Worm (Caenorhabditis elegans) whole organism, L4 larva: ENCODE measurements around the gene nspc-12.
A peak's percentile ranks its signal among the peaks of the same experiment; 100 is the strongest.

ENCODE experiments used
- D1046.2 ChIP-seq: fragments of 200-800 bp; sonication (Bioruptor generic); IDR thresholded peaks from 2 replicates; pipeline ENCODE4 v1.3.6; 2022; ENCODE audit warnings: missing genetic modification characterization, missing compliant biosample characterization
- F49E8.2 ChIP-seq: sonication (generic microtip); optimal IDR thresholded peaks from 2 replicates; lab custom pipeline; 2016; ENCODE audit warnings: missing compliant biosample characterization, mild to moderate bottlenecking, missing genetic modification characterization, borderline replicate concordance
- R02D3.7 ChIP-seq: fragments of 150-350 bp; sonication (generic microtip); optimal IDR thresholded peaks from 3 replicates; lab custom pipeline; 2014; ENCODE audit warnings: missing biosample characterization, missing genetic modification characterization
- T20F7.1 ChIP-seq: fragments of 200-800 bp; sonication (Bioruptor generic); optimal IDR thresholded peaks from 2 replicates; lab custom pipeline; 2018; ENCODE audit warnings: mild to moderate bottlenecking, missing genetic modification characterization, missing compliant biosample characterization
- Y105C5A.15 ChIP-seq: fragments of 200-800 bp; sonication (Bioruptor generic); IDR thresholded peaks from 2 replicates; pipeline ENCODE4 v1.3.6; 2022; ENCODE audit warnings: missing genetic modification characterization, missing compliant biosample characterization
- ZK337.2 ChIP-seq: fragments of 200-800 bp; sonication (Bioruptor generic); IDR thresholded peaks from 2 replicates; pipeline ENCODE4 v1.3.6; 2022; ENCODE audit warnings: missing genetic modification reagents, missing genetic modification characterization, missing compliant biosample characterization
- aha-1 ChIP-seq: fragments of 150-350 bp; peaks from one replicate; lab custom pipeline; 2014; ENCODE audit warnings: missing biosample characterization, missing genetic modification characterization
- aly-2 ChIP-seq: sonication (generic microtip); optimal IDR thresholded peaks from 2 replicates; lab custom pipeline; 2018; ENCODE audit warnings: missing biosample characterization, missing genetic modification characterization
- ama-1 ChIP-seq: fragments of 150-350 bp; optimal IDR thresholded peaks from 2 replicates; lab custom pipeline; 2014; ENCODE audit warnings: inconsistent platforms, mixed read lengths
- ceh-20 ChIP-seq: fragments of 200-800 bp; sonication (Bioruptor generic); IDR thresholded peaks from 2 replicates; pipeline ENCODE4 v1.3.6; 2022; ENCODE audit warnings: missing genetic modification reagents, missing genetic modification characterization, missing compliant biosample characterization
- ceh-62 ChIP-seq: sonication (generic microtip); optimal IDR thresholded peaks from 2 replicates; lab custom pipeline; 2017; ENCODE audit warnings: missing biosample characterization, missing genetic modification characterization
- ceh-82 ChIP-seq: sonication (generic microtip); optimal IDR thresholded peaks from 2 replicates; lab custom pipeline; 2017; ENCODE audit warnings: missing biosample characterization, missing genetic modification characterization
- cey-2 ChIP-seq: sonication (generic microtip); optimal IDR thresholded peaks from 3 replicates; lab custom pipeline; 2017; ENCODE audit warnings: missing genetic modification characterization, mild to moderate bottlenecking, missing compliant biosample characterization, antibody characterized with exemption, borderline replicate concordance; ENCODE audit not compliant: insufficient read depth
- ctbp-1 ChIP-seq: fragments of 200-800 bp; sonication (Bioruptor generic); IDR thresholded peaks from 2 replicates; pipeline ENCODE4 v1.3.6; 2022; ENCODE audit warnings: missing genetic modification reagents, missing genetic modification characterization, missing compliant biosample characterization
- daf-12 ChIP-seq: fragments of 150-350 bp; optimal IDR thresholded peaks from 2 replicates; lab custom pipeline; 2014; ENCODE audit warnings: missing biosample characterization, missing genetic modification reagents, missing genetic modification characterization
- daf-16 ChIP-seq, 3 experiments: sonication (generic microtip); optimal IDR thresholded peaks; 2 replicates each; lab custom pipeline; 2016 to 2017; ENCODE audit warnings: missing genetic modification characterization in 3 of 3, missing genetic modification reagents in 3 of 3, mild to moderate bottlenecking in 2 of 3, missing compliant biosample characterization in 2 of 3, missing biosample characterization in 1 of 3, moderate library complexity in 1 of 3
- daf-8 ChIP-seq: fragments of 200-800 bp; sonication (Bioruptor generic); IDR thresholded peaks from 2 replicates; pipeline ENCODE4 v1.3.6; 2022; ENCODE audit warnings: missing genetic modification characterization, missing compliant biosample characterization
- dpl-1 ChIP-seq: fragments of 150-350 bp; optimal IDR thresholded peaks from 2 replicates; lab custom pipeline; 2014; ENCODE audit warnings: missing biosample characterization, missing genetic modification reagents, missing genetic modification characterization
- hif-1 ChIP-seq, 2 experiments: sonication (generic microtip); optimal IDR thresholded peaks; 2 replicates each; lab custom pipeline; 2016 to 2017; ENCODE audit warnings: missing compliant biosample characterization in 2 of 2, missing genetic modification characterization in 2 of 2, missing genetic modification reagents in 2 of 2, missing genotype in 2 of 2, mild to moderate bottlenecking in 1 of 2
- hlh-30 ChIP-seq: sonication (generic microtip); optimal IDR thresholded peaks from 2 replicates; lab custom pipeline; 2017; ENCODE audit warnings: antibody characterized with exemption, mild to moderate bottlenecking, missing genetic modification characterization, missing compliant biosample characterization; ENCODE audit not compliant: insufficient read depth
- lin-29 ChIP-seq: fragments of 200-800 bp; sonication (Bioruptor generic); IDR thresholded peaks from 2 replicates; pipeline ENCODE4 v1.3.6; 2022; ENCODE audit warnings: missing genetic modification reagents, missing genetic modification characterization, missing compliant biosample characterization
- lin-38 ChIP-seq: fragments of 200-800 bp; sonication (Bioruptor generic); IDR thresholded peaks from 2 replicates; pipeline ENCODE4 v1.3.6; 2022; ENCODE audit warnings: missing genetic modification reagents, missing genetic modification characterization, missing compliant biosample characterization
- lir-3 ChIP-seq: sonication (generic microtip); optimal IDR thresholded peaks from 2 replicates; lab custom pipeline; 2016; ENCODE audit warnings: mild to moderate bottlenecking, missing genetic modification characterization, missing compliant biosample characterization
- madf-5 ChIP-seq, 2 experiments: fragments of 200-800 bp; sonication (Bioruptor generic); IDR thresholded peaks; 2 replicates each; pipeline ENCODE4 v1.3.6; 2022; ENCODE audit warnings: missing compliant biosample characterization in 2 of 2, missing genetic modification characterization in 2 of 2
- mdl-1 ChIP-seq, 2 experiments: fragments of 150-350 bp in 1 of 2; sonication (generic microtip) in 1 of 2; optimal IDR thresholded peaks; 2 replicates each; lab custom pipeline; 2014 to 2017; ENCODE audit warnings: missing biosample characterization in 2 of 2, missing genetic modification characterization in 2 of 2
- mep-1 ChIP-seq: fragments of 150-350 bp; sonication (generic microtip); optimal IDR thresholded peaks from 3 replicates; lab custom pipeline; 2014; ENCODE audit warnings: missing biosample characterization, missing genetic modification characterization
- mes-2 ChIP-seq: sonication (generic microtip); optimal IDR thresholded peaks from 2 replicates; lab custom pipeline; 2016; ENCODE audit warnings: missing genotype, mild to moderate bottlenecking, missing genetic modification characterization, missing compliant biosample characterization; ENCODE audit not compliant: poor library complexity, severe bottlenecking
- mxl-2 ChIP-seq: fragments of 200-800 bp; sonication (Bioruptor generic); conservative IDR thresholded peaks from 2 replicates; pipeline ENCODE4 v1.3.6; 2022; ENCODE audit warnings: missing genetic modification reagents, missing genetic modification characterization, missing compliant biosample characterization
- mxl-3 ChIP-seq: fragments of 200-800 bp; sonication (Bioruptor generic); optimal IDR thresholded peaks from 2 replicates; lab custom pipeline; 2018; ENCODE audit warnings: mild to moderate bottlenecking, missing genetic modification characterization, missing compliant biosample characterization
- nhr-10 ChIP-seq: fragments of 150-350 bp; optimal IDR thresholded peaks from 2 replicates; lab custom pipeline; 2014; ENCODE audit warnings: missing biosample characterization, missing genetic modification characterization
- nhr-102 ChIP-seq: sonication (generic microtip); optimal IDR thresholded peaks from 2 replicates; lab custom pipeline; 2016; ENCODE audit warnings: mild to moderate bottlenecking, missing genetic modification characterization, moderate library complexity, missing compliant biosample characterization
- nhr-11 ChIP-seq: fragments of 150-350 bp; optimal IDR thresholded peaks from 2 replicates; lab custom pipeline; 2014; ENCODE audit warnings: missing biosample characterization, missing genetic modification characterization
- nhr-41 ChIP-seq: fragments of 200-800 bp; sonication (Bioruptor generic); IDR thresholded peaks from 2 replicates; pipeline ENCODE4 v1.3.6; 2022; ENCODE audit warnings: missing genetic modification reagents, missing genetic modification characterization, missing compliant biosample characterization
- nhr-42 ChIP-seq: fragments of 200-800 bp; sonication (Bioruptor generic); IDR thresholded peaks from 2 replicates; pipeline ENCODE4 v1.3.6; 2022; ENCODE audit warnings: missing genetic modification characterization, missing compliant biosample characterization
- nhr-48 ChIP-seq: sonication (generic microtip); optimal IDR thresholded peaks from 2 replicates; lab custom pipeline; 2016; ENCODE audit warnings: mild to moderate bottlenecking, missing genetic modification characterization, missing compliant biosample characterization
- nhr-6 ChIP-seq: fragments of 150-350 bp; optimal IDR thresholded peaks from 2 replicates; lab custom pipeline; 2014; ENCODE audit warnings: missing biosample characterization, missing genetic modification characterization
- nhr-76 ChIP-seq: fragments of 150-350 bp; optimal IDR thresholded peaks from 2 replicates; lab custom pipeline; 2014; ENCODE audit warnings: missing biosample characterization, missing genetic modification characterization
- nhr-77 ChIP-seq: fragments of 150-350 bp; optimal IDR thresholded peaks from 2 replicates; lab custom pipeline; 2014; ENCODE audit warnings: missing biosample characterization, missing genetic modification characterization
- pha-4 ChIP-seq, 2 experiments: fragments of 150-350 bp in 1 of 2; fragments of 200-800 bp in 1 of 2; sonication (Bioruptor generic) in 1 of 2; IDR thresholded peaks in 1 of 2; optimal IDR thresholded peaks in 1 of 2; 2 replicates each; pipeline versions ENCODE4 v1.3.6 to Lab custom; 2014 to 2022; ENCODE audit warnings: missing genetic modification characterization in 2 of 2, missing genetic modification reagents in 2 of 2, missing biosample characterization in 1 of 2, missing compliant biosample characterization in 1 of 2
- php-3 ChIP-seq: fragments of 200-800 bp; sonication (Bioruptor generic); IDR thresholded peaks from 2 replicates; pipeline ENCODE4 v1.3.6; 2022; ENCODE audit warnings: missing genetic modification reagents, missing genetic modification characterization, missing compliant biosample characterization
- saeg-2 ChIP-seq: fragments of 200-800 bp; sonication (Bioruptor generic); IDR thresholded peaks from 2 replicates; pipeline ENCODE4 v1.3.6; 2022; ENCODE audit warnings: missing genetic modification reagents, missing genetic modification characterization, missing compliant biosample characterization
- set-16 ChIP-seq: fragments of 200-800 bp; sonication (Bioruptor generic); IDR thresholded peaks from 2 replicates; pipeline ENCODE4 v1.3.6; 2022; ENCODE audit warnings: missing genetic modification reagents, missing genetic modification characterization, missing compliant biosample characterization
- skn-1 ChIP-seq: fragments of 150-350 bp; optimal IDR thresholded peaks from 2 replicates; lab custom pipeline; 2014; ENCODE audit warnings: missing biosample characterization, missing genetic modification characterization
- tra-1 ChIP-seq: fragments of 200-800 bp; sonication (Bioruptor generic); IDR thresholded peaks from 2 replicates; pipeline ENCODE4 v1.3.6; 2022; ENCODE audit warnings: missing genetic modification reagents, missing genetic modification characterization, missing compliant biosample characterization
- unc-39 ChIP-seq: sonication (generic microtip); optimal IDR thresholded peaks from 2 replicates; lab custom pipeline; 2017; ENCODE audit warnings: missing biosample characterization, missing genetic modification characterization
- unc-62 ChIP-seq, 3 experiments: fragments of 150-350 bp in 1 of 3; sonication (generic microtip); optimal IDR thresholded peaks in 2 of 3; peaks in 1 of 3; 1 replicate in 1 of 3; 2 replicates in 2 of 3; lab custom pipeline; 2014 to 2017; ENCODE audit warnings: missing biosample characterization in 3 of 3, missing genetic modification characterization in 3 of 3, missing genetic modification reagents in 3 of 3, missing genotype in 1 of 3
- vab-7 ChIP-seq: fragments of 200-800 bp; sonication (Bioruptor generic); IDR thresholded peaks from 2 replicates; pipeline ENCODE4 v1.3.6; 2022; ENCODE audit warnings: missing genetic modification reagents, missing genetic modification characterization, missing compliant biosample characterization
- zfp-3 ChIP-seq: fragments of 200-800 bp; sonication (Bioruptor generic); conservative IDR thresholded peaks from 2 replicates; pipeline ENCODE4 v1.3.6; 2022; ENCODE audit warnings: missing genetic modification reagents, missing genetic modification characterization, missing compliant biosample characterization
- zip-2 ChIP-seq: fragments of 150-350 bp; optimal IDR thresholded peaks from 2 replicates; lab custom pipeline; 2014; ENCODE audit warnings: missing biosample characterization, missing genetic modification characterization

The nspc-12 gene

DNA sequence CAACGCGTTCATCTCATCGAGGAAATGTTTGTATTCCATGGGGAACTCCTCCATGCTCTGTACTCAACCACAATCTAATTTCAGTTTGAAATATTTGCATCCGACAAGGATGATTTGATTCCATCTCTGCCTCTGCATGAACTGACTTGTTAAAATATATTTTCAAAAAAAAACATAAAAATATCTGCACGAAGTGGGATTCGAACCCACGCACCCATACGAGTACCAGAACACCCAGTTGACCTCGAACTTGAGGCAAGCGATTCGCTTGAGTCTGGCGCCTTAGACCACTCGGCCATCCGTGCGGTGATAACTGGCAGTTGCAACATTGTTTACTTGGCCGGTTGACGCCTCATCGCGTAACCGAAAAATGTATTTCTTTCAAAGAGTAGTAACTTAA is 8.7 kb downstream of the nspc-12 start (continued):
- TF ChIP-seq hlh-30 (tag; lab: Kevin White, UChicago) (peak; percentile 27), aly-2 (no peak), cey-2 (tag; lab: Kevin White, UChicago) (no peak), skn-1 (tag; lab: Kevin White, UChicago) (no peak), nhr-48 (tag; lab: Kevin White, UChicago) (no peak), nhr-6 (tag; lab: Kevin White, UChicago) (peak; percentile 32), tra-1 (GFP tag; lab: Robert Waterston, UW) (peak; percentile 63; the same call in 1 of the 2 replicates), T20F7.1 (no peak), dpl-1 (GFP tag; lab: Kevin White, UChicago) (no peak), unc-62 (GFP tag; optimal IDR thresholded peaks at IDR 0.05 in 1 of 2; lab: Kevin White, UChicago) (no peak), unc-62 (tag; optimal IDR thresholded peaks at IDR 0.05; lab: Kevin White, UChicago) (no peak), madf-5 (GFP tag; IDR thresholded peaks at IDR 0.05; lab: Robert Waterston, UW) (no peak), ceh-20 (GFP tag; lab: Robert Waterston, UW) (peak; percentile 42; the same call in 1 of the 2 replicates), lir-3 (no peak), set-16 (GFP tag; lab: Robert Waterston, UW) (no peak), saeg-2 (GFP tag; lab: Robert Waterston, UW) (peak; percentile 62; the same call in 1 of the 2 replicates), mdl-1 (tag; optimal IDR thresholded peaks at IDR 0.05; lab: Kevin White, UChicago) (no peak), nhr-41 (GFP tag; lab: Robert Waterston, UW) (no peak), hif-1 (tag; optimal IDR thresholded peaks at IDR 0.05; lab: Kevin White, UChicago) (no peak), unc-39 (tag; lab: Kevin White, UChicago) (no peak), ceh-82 (tag; lab: Kevin White, UChicago) (no peak), vab-7 (peak; percentile 88), zip-2 (tag; lab: Kevin White, UChicago) (no peak), ZK337.2 (GFP tag; lab: Robert Waterston, UW) (0 out of 2 replicates have a peak, but pooled peaks have one; percentile 51), nhr-11 (tag; lab: Kevin White, UChicago) (no peak), Y105C5A.15 (GFP tag; lab: Robert Waterston, UW) (no peak), php-3 (GFP tag; lab: Robert Waterston, UW) (no peak; the same call in 1 of the 2 replicates), ceh-62 (no peak), nhr-102 (tag; lab: Kevin White, UChicago) (no peak), D1046.2 (GFP tag; lab: Robert Waterston, UW) (no peak), mxl-2 (GFP tag; lab: Robert Waterston, UW) (no peak), zfp-3 (GFP tag; lab: Robert Waterston, UW) (0 out of 2 replicates have a peak, but pooled peaks have one; percentile 53), daf-12 (tag; lab: Kevin White, UChicago) (no peak), daf-16 (GFP tag; optimal IDR thresholded peaks at IDR 0.05; lab: Kevin White, UChicago) (peak; percentile 22 to 59), daf-16 (tag; optimal IDR thresholded peaks at IDR 0.05; lab: Kevin White, UChicago) (peak; percentile 67), daf-8 (GFP tag; lab: Robert Waterston, UW) (no peak), aha-1 (tag; lab: Kevin White, UChicago) (peak; percentile 92), F49E8.2 (tag; lab: Kevin White, UChicago) (no peak), lin-38 (GFP tag; lab: Robert Waterston, UW) (no peak), nhr-76 (no peak), R02D3.7 (tag; lab: Kevin White, UChicago) (no peak), lin-29 (GFP tag; lab: Robert Waterston, UW) (no peak), ama-1 (no peak), nhr-77 (no peak), pha-4 (GFP tag; IDR thresholded peaks at IDR 0.05; lab: Robert Waterston, UW) (peak; percentile 69; the same call in 1 of the 2 replicates), pha-4 (tag; optimal IDR thresholded peaks at IDR 0.05; lab: Kevin White, UChicago) (no peak), mes-2 (tag; lab: Kevin White, UChicago) (peak; percentile 77), mep-1 (tag; lab: Kevin White, UChicago) (no peak), mxl-3 (GFP tag; lab: Kevin White, UChicago) (peak; percentile 53), nhr-10 (tag; lab: Kevin White, UChicago) (no peak), ctbp-1 (GFP tag; lab: Robert Waterston, UW) (peak; percentile 52; the same call in 1 of the 2 replicates), nhr-42 (no peak)
